Worm (Caenorhabditis elegans): Measurements from ENCODE around the gene F54C9.7.

Gene F54C9.7

ce11 chrII:8569038-8569977 lies 3.8 kb upstream of the F54C9.7 start, which contains the start of the genes col-38 and rpl-5:
Gene col-38 (minus strand): TSS chrII:8569088.
Gene rpl-5 (plus strand): TSS chrII:8569927.
- TF ChIP-seq med-1 (GFP tag; optimal IDR thresholded peaks at IDR 0.05; ENCODE audit: insufficient read depth) (no peak), klf-2 (GFP tag; conservative IDR thresholded peaks at IDR 0.05) (0 out of 2 replicates have a peak, but pooled peaks have one; percentile 9), ref-1 (GFP tag; conservative IDR thresholded peaks at IDR 0.05) (no peak), T22C8.4 (GFP tag; IDR thresholded peaks at IDR 0.05) (no peak), tab-1 (GFP tag; IDR thresholded peaks at IDR 0.05) (no peak; the same call in 1 of the 2 replicates), ztf-23 (GFP tag; IDR thresholded peaks at IDR 0.05) (peak; percentile 80), cog-1 (tag; optimal IDR thresholded peaks at IDR 0.05) (peak; percentile 64), flt-1 (GFP tag; IDR thresholded peaks at IDR 0.05) (peak; percentile 78), ztf-29 (GFP tag; IDR thresholded peaks at IDR 0.05) (no peak)

DNA sequence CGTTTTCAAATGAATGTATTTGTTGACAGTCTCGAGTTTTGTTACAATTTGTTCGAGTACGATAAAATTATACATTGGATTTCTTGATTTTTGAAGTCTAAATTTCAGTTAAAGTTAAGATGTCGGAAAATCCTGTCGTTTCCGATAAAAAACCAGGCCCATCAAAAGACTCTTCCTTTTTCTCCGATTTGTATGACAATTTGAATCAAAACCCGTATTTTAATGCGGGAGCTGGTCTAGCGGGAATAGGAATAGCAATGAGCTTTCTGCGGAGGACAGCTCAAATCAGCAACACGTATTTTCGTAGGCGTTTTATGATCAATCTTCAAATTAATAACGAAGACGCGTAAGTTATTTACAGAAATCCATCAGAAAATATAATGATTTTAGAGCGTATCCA lies 2.2 kb upstream of the F54C9.7 start, which contains the start of gene bcs-1:
TSS of gene bcs-1 (plus strand) at position 109 of the 400 bp plus-strand sequence.
- TF ChIP-seq flt-1 (GFP tag; IDR thresholded peaks at IDR 0.05) = no peak
- no peak for TF ChIP-seq ztf-23 (GFP tag; IDR thresholded peaks at IDR 0.05)
- no peak for TF ChIP-seq ztf-29 (GFP tag; IDR thresholded peaks at IDR 0.05)
- TF ChIP-seq cog-1 (tag; optimal IDR thresholded peaks at IDR 0.05) = no peak
- no peak for TF ChIP-seq med-1 (GFP tag; optimal IDR thresholded peaks at IDR 0.05; ENCODE audit: insufficient read depth)
- no peak for TF ChIP-seq tab-1 (GFP tag; IDR thresholded peaks at IDR 0.05)
- no peak for TF ChIP-seq T22C8.4 (GFP tag; IDR thresholded peaks at IDR 0.05)
- no peak for TF ChIP-seq ref-1 (GFP tag; conservative IDR thresholded peaks at IDR 0.05)
- no peak for TF ChIP-seq klf-2 (GFP tag; conservative IDR thresholded peaks at IDR 0.05)

- TF ChIP-seq med-1 (GFP tag; optimal IDR thresholded peaks at IDR 0.05; ENCODE audit: insufficient read depth) (no peak), klf-2 (GFP tag; conservative IDR thresholded peaks at IDR 0.05) (no peak), ztf-29 (GFP tag; IDR thresholded peaks at IDR 0.05) (no peak), ztf-23 (GFP tag; IDR thresholded peaks at IDR 0.05) (no peak), ref-1 (GFP tag; conservative IDR thresholded peaks at IDR 0.05) (no peak), flt-1 (GFP tag; IDR thresholded peaks at IDR 0.05) (no peak), T22C8.4 (GFP tag; IDR thresholded peaks at IDR 0.05) (no peak), cog-1 (tag; optimal IDR thresholded peaks at IDR 0.05) (no peak), tab-1 (GFP tag; IDR thresholded peaks at IDR 0.05) (no peak)
Observed at ce11 chrII:8575184-8575583, 2.0 kb downstream of the F54C9.7 start, which contains the start of gene puf-5. Gene puf-5 (plus strand): TSS chrII:8575541.

DNA sequence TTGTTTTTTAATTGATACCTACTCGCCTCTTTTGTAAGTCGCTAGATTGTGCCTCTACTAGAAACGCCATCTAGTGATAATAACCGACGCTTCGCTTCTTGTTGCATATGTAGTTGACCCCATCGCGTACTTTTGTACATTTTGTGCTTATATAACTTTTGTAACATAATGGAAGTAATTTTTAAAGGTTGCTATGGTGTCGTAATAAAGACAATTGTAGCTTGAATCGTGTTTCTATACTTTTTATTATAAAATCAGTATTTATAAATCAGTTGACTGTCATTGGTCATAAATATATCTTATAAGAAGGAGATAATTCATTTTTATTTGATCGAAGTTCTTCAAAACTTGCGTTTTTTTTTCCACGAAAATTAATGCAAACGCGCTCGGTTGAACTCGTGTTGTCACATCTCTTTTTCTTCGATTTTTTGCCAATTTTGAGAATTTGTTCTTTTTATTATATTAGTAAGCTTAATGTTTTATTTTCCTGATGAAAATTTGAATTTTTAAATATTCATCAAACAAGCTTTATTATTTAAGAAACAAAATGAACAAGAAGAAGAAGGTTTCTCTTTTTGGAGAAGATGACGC lies 4.5 kb downstream of the F54C9.7 start, which contains the start of gene F54C9.9:
TSS of gene F54C9.9 (plus strand) at position 541 of the 591 bp plus-strand sequence.
- TF ChIP-seq flt-1 (GFP tag; IDR thresholded peaks at IDR 0.05) = no peak
- TF ChIP-seq cog-1 (tag; optimal IDR thresholded peaks at IDR 0.05) = no peak
- no peak for TF ChIP-seq med-1 (GFP tag; optimal IDR thresholded peaks at IDR 0.05; ENCODE audit: insufficient read depth)
- no peak for TF ChIP-seq klf-2 (GFP tag; conservative IDR thresholded peaks at IDR 0.05)
- no peak for TF ChIP-seq ztf-29 (GFP tag; IDR thresholded peaks at IDR 0.05)
- no peak for TF ChIP-seq ref-1 (GFP tag; conservative IDR thresholded peaks at IDR 0.05)

DNA sequence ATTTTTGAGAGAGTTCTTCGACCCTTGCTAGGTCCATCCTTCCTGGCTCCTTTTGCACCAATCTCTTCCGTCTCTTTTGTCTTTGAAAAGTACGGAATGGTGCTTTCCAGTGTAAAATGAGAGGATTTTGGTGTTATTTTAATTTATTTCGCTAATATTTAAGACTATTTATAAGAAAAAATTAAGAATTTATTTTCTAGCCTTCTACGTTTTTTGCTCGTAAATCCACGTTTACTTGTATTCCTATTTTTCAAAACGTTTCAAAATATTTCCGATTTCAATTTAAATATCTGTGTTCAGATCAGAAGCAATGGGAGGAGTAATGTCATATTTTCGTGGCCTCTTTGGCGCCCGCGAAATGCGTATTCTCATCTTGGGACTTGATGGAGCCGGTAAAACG lies 8.6 kb downstream of the F54C9.7 start, which contains the start of gene arl-1:
TSS of gene arl-1 (plus strand) at position 301 of the 400 bp plus-strand sequence.
- TF ChIP-seq ztf-23 (GFP tag; IDR thresholded peaks at IDR 0.05) = no peak
- TF ChIP-seq T22C8.4 (GFP tag; IDR thresholded peaks at IDR 0.05) = no peak
- no peak for TF ChIP-seq ztf-29 (GFP tag; IDR thresholded peaks at IDR 0.05)

- no peak for TF ChIP-seq ztf-23 (GFP tag; IDR thresholded peaks at IDR 0.05)
- TF ChIP-seq ztf-29 (GFP tag; IDR thresholded peaks at IDR 0.05) = no peak
- TF ChIP-seq tab-1 (GFP tag; IDR thresholded peaks at IDR 0.05) = no peak
- TF ChIP-seq cog-1 (tag; optimal IDR thresholded peaks at IDR 0.05) = no peak
- TF ChIP-seq T22C8.4 (GFP tag; IDR thresholded peaks at IDR 0.05) = no peak
- no peak for TF ChIP-seq flt-1 (GFP tag; IDR thresholded peaks at IDR 0.05)
Observed at ce11 chrII:8583035-8583434, 9.9 kb downstream of the F54C9.7 start.

- no peak for TF ChIP-seq med-1 (GFP tag; optimal IDR thresholded peaks at IDR 0.05; ENCODE audit: insufficient read depth)
- no peak for TF ChIP-seq ref-1 (GFP tag; conservative IDR thresholded peaks at IDR 0.05)
- no peak for TF ChIP-seq T22C8.4 (GFP tag; IDR thresholded peaks at IDR 0.05)
- TF ChIP-seq ztf-29 (GFP tag; IDR thresholded peaks at IDR 0.05) = no peak
- TF ChIP-seq flt-1 (GFP tag; IDR thresholded peaks at IDR 0.05) = no peak
- TF ChIP-seq cog-1 (tag; optimal IDR thresholded peaks at IDR 0.05) = no peak
- no peak for TF ChIP-seq klf-2 (GFP tag; conservative IDR thresholded peaks at IDR 0.05)
- TF ChIP-seq ztf-23 (GFP tag; IDR thresholded peaks at IDR 0.05) = no peak
- TF ChIP-seq tab-1 (GFP tag; IDR thresholded peaks at IDR 0.05) = no peak
Observed at ce11 chrII:8585036-8585627, 12.0 kb downstream of the F54C9.7 start, which contains the start of gene F54C9.11. Gene F54C9.11 (minus strand): TSS chrII:8585086.

ce11 chrII:8585921-8586320 lies 12.8 kb downstream of the F54C9.7 start:
- no peak for TF ChIP-seq flt-1 (GFP tag; IDR thresholded peaks at IDR 0.05)
- no peak for TF ChIP-seq klf-2 (GFP tag; conservative IDR thresholded peaks at IDR 0.05)
- no peak for TF ChIP-seq ref-1 (GFP tag; conservative IDR thresholded peaks at IDR 0.05)
- TF ChIP-seq cog-1 (tag; optimal IDR thresholded peaks at IDR 0.05) = no peak
- TF ChIP-seq tab-1 (GFP tag; IDR thresholded peaks at IDR 0.05) = no peak
- no peak for TF ChIP-seq ztf-23 (GFP tag; IDR thresholded peaks at IDR 0.05)

DNA sequence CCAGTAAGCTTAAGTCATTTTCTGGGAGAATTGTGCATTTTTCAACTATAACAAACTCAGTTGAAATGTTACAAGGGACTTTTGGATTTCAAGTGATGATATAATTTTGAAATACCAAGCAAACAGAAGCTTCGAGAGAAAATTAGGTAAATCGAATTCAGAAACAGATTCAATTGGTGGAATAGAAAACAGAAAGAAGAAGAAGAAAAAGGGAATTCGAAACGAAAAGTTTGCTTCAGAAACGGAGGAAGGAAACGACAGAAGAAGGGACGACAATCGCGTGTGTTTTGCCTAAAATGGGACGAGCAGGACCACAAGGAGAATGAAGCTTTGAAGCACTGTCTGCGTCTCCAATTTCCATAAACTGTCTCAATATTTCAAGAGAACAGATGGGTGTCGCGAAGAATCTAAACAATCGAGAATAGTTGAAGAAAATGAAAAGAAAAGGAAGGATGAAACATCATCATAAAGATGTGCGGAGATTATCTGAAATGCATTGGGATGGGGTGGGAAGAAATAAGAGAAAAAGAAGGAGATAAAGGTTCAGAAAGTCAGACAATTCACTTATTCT lies 14.6 kb downstream of the F54C9.7 start:
- TF ChIP-seq flt-1 (GFP tag; IDR thresholded peaks at IDR 0.05) = no peak
- TF ChIP-seq tab-1 (GFP tag; IDR thresholded peaks at IDR 0.05) = no peak
- no peak for TF ChIP-seq klf-2 (GFP tag; conservative IDR thresholded peaks at IDR 0.05)
- TF ChIP-seq ztf-29 (GFP tag; IDR thresholded peaks at IDR 0.05) = no peak
- TF ChIP-seq med-1 (GFP tag; optimal IDR thresholded peaks at IDR 0.05; ENCODE audit: insufficient read depth) = no peak
- no peak for TF ChIP-seq ztf-23 (GFP tag; IDR thresholded peaks at IDR 0.05)
- TF ChIP-seq ref-1 (GFP tag; conservative IDR thresholded peaks at IDR 0.05) = no peak
- no peak for TF ChIP-seq T22C8.4 (GFP tag; IDR thresholded peaks at IDR 0.05)
- TF ChIP-seq cog-1 (tag; optimal IDR thresholded peaks at IDR 0.05) = no peak
